Worm (Caenorhabditis elegans) whole organism, L3 larva: ENCODE measurements around the gene Y54E2A.8.

Source experiments
- R02D3.7 ChIP-seq: fragments of 150-350 bp; optimal IDR thresholded peaks from 2 replicates; lab custom pipeline; 2014; ENCODE audit warnings: missing biosample characterization, missing genetic modification characterization
- ZK546.5 ChIP-seq: sonication (generic microtip); optimal IDR thresholded peaks from 2 replicates; lab custom pipeline; 2017; ENCODE audit warnings: missing biosample characterization, missing genetic modification characterization
- aly-2 ChIP-seq: fragments of 150-350 bp; optimal IDR thresholded peaks from 2 replicates; lab custom pipeline; 2014; ENCODE audit warnings: missing biosample characterization, missing genetic modification characterization
- ama-1 ChIP-seq: fragments of 150-350 bp; optimal IDR thresholded peaks from 2 replicates; lab custom pipeline; 2018
- ceh-16 ChIP-seq: sonication (generic microtip); optimal IDR thresholded peaks from 2 replicates; lab custom pipeline; 2017; ENCODE audit warnings: missing biosample characterization, missing genetic modification characterization
- ceh-28 ChIP-seq: fragments of 150-350 bp; optimal IDR thresholded peaks from 2 replicates; lab custom pipeline; 2014; ENCODE audit warnings: missing biosample characterization, missing genetic modification reagents, missing genetic modification characterization
- ceh-82 ChIP-seq: fragments of 150-350 bp; optimal IDR thresholded peaks from 2 replicates; lab custom pipeline; 2014; ENCODE audit warnings: missing biosample characterization, missing genetic modification characterization
- ceh-9 ChIP-seq: sonication (generic microtip); optimal IDR thresholded peaks from 2 replicates; lab custom pipeline; 2018; ENCODE audit warnings: missing biosample characterization, missing genetic modification characterization
- daf-12 ChIP-seq: fragments of 150-350 bp; optimal IDR thresholded peaks from 2 replicates; lab custom pipeline; 2014; ENCODE audit warnings: missing biosample characterization, missing genetic modification reagents, missing genetic modification characterization
- egl-27 ChIP-seq: sonication (generic microtip); optimal IDR thresholded peaks from 4 replicates; lab custom pipeline; 2017; ENCODE audit warnings: missing biosample characterization, missing genetic modification reagents, missing genetic modification characterization
- egl-5 ChIP-seq: fragments of 150-350 bp; optimal IDR thresholded peaks from 2 replicates; lab custom pipeline; 2017; ENCODE audit warnings: missing biosample characterization, missing genetic modification reagents, missing genetic modification characterization, inconsistent platforms
- elt-1 ChIP-seq: fragments of 150-350 bp; optimal IDR thresholded peaks from 2 replicates; lab custom pipeline; 2014; ENCODE audit warnings: missing biosample characterization, missing genetic modification characterization
- elt-2 ChIP-seq: sonication (generic microtip); optimal IDR thresholded peaks from 2 replicates; lab custom pipeline; 2016; ENCODE audit warnings: missing genetic modification reagents, mild to moderate bottlenecking, missing genetic modification characterization, missing compliant biosample characterization
- elt-3 ChIP-seq, 3 experiments: fragments of 150-350 bp in 1 of 3; sonication (generic microtip) in 2 of 3; optimal IDR thresholded peaks; 2 replicates in 2 of 3; 4 replicates in 1 of 3; lab custom pipeline; 2014 to 2017; ENCODE audit warnings: missing biosample characterization in 3 of 3, missing genetic modification characterization in 3 of 3
- eor-1 ChIP-seq, 2 experiments: fragments of 150-350 bp; optimal IDR thresholded peaks; 2 replicates each; lab custom pipeline; 2014 to 2018; ENCODE audit warnings: missing biosample characterization in 2 of 2, missing genetic modification characterization in 2 of 2
- fkh-10 ChIP-seq: sonication (generic microtip); optimal IDR thresholded peaks from 2 replicates; lab custom pipeline; 2017; ENCODE audit warnings: missing biosample characterization, missing genetic modification reagents, missing genetic modification characterization
- fkh-2 ChIP-seq: fragments of 150-350 bp; optimal IDR thresholded peaks from 2 replicates; lab custom pipeline; 2014; ENCODE audit warnings: missing biosample characterization, missing genetic modification reagents, missing genetic modification characterization
- fos-1 ChIP-seq: fragments of 150-350 bp; optimal IDR thresholded peaks from 2 replicates; lab custom pipeline; 2014; ENCODE audit warnings: missing biosample characterization, missing genetic modification characterization
- hmg-11 ChIP-seq: sonication (generic microtip); optimal IDR thresholded peaks from 2 replicates; lab custom pipeline; 2016; ENCODE audit warnings: missing genetic modification characterization, missing compliant biosample characterization
- jun-1 ChIP-seq: fragments of 150-350 bp; optimal IDR thresholded peaks from 2 replicates; lab custom pipeline; 2014; ENCODE audit warnings: missing biosample characterization, missing genetic modification reagents, missing genetic modification characterization
- lin-15B ChIP-seq: fragments of 150-350 bp; optimal IDR thresholded peaks from 2 replicates; lab custom pipeline; 2014; ENCODE audit warnings: missing biosample characterization, missing genetic modification characterization
- lin-39 ChIP-seq: fragments of 150-350 bp; optimal IDR thresholded peaks from 2 replicates; lab custom pipeline; 2018; ENCODE audit warnings: missing biosample characterization, missing genetic modification reagents, missing genetic modification characterization
- lsy-12 ChIP-seq: sonication (generic microtip); optimal IDR thresholded peaks from 2 replicates; lab custom pipeline; 2016; ENCODE audit warnings: mild to moderate bottlenecking, missing genetic modification characterization, missing compliant biosample characterization
- mdl-1 ChIP-seq: fragments of 150-350 bp; optimal IDR thresholded peaks from 2 replicates; lab custom pipeline; 2014; ENCODE audit warnings: missing biosample characterization, missing genetic modification characterization
- mml-1 ChIP-seq: fragments of 150-350 bp; sonication (generic microtip); optimal IDR thresholded peaks from 3 replicates; lab custom pipeline; 2014; ENCODE audit warnings: missing biosample characterization, missing genetic modification characterization
- nfya-1 ChIP-seq: sonication (generic microtip); optimal IDR thresholded peaks from 2 replicates; lab custom pipeline; 2017; ENCODE audit warnings: missing genetic modification characterization, mild to moderate bottlenecking, missing compliant biosample characterization, antibody characterized with exemption, moderate library complexity; ENCODE audit not compliant: insufficient read depth
- nhr-11 ChIP-seq: fragments of 150-350 bp; optimal IDR thresholded peaks from 2 replicates; lab custom pipeline; 2014; ENCODE audit warnings: missing biosample characterization, missing genetic modification characterization
- nhr-12 ChIP-seq: fragments of 150-350 bp; optimal IDR thresholded peaks from 2 replicates; lab custom pipeline; 2014; ENCODE audit warnings: missing biosample characterization, missing genetic modification characterization
- nhr-23 ChIP-seq: fragments of 150-350 bp; optimal IDR thresholded peaks from 2 replicates; lab custom pipeline; 2014; ENCODE audit warnings: missing biosample characterization, missing genetic modification reagents, missing genetic modification characterization
- nhr-237 ChIP-seq: fragments of 150-350 bp; optimal IDR thresholded peaks from 2 replicates; lab custom pipeline; 2014; ENCODE audit warnings: missing biosample characterization, missing genetic modification characterization
- nhr-25 ChIP-seq: sonication (generic microtip); optimal IDR thresholded peaks from 2 replicates; lab custom pipeline; 2017; ENCODE audit warnings: missing biosample characterization, missing genetic modification characterization
- nhr-28 ChIP-seq: fragments of 150-350 bp; optimal IDR thresholded peaks from 2 replicates; lab custom pipeline; 2014; ENCODE audit warnings: missing biosample characterization, missing genetic modification characterization
- nhr-43 ChIP-seq: sonication (generic microtip); optimal IDR thresholded peaks from 2 replicates; lab custom pipeline; 2016; ENCODE audit warnings: mild to moderate bottlenecking, missing genetic modification characterization, missing compliant biosample characterization; ENCODE audit not compliant: poor library complexity, severe bottlenecking
- nhr-67 ChIP-seq: fragments of 150-350 bp; optimal IDR thresholded peaks from 2 replicates; lab custom pipeline; 2014; ENCODE audit warnings: missing biosample characterization, missing genetic modification characterization
- nhr-76 ChIP-seq: fragments of 150-350 bp; sonication (generic microtip); optimal IDR thresholded peaks from 5 replicates; lab custom pipeline; 2014; ENCODE audit warnings: missing biosample characterization, missing genetic modification characterization
- nhr-77 ChIP-seq: fragments of 150-350 bp; optimal IDR thresholded peaks from 2 replicates; lab custom pipeline; 2014; ENCODE audit warnings: missing biosample characterization, missing genetic modification characterization
- pha-4 ChIP-seq: fragments of 150-350 bp; optimal IDR thresholded peaks from 2 replicates; lab custom pipeline; 2014; ENCODE audit warnings: missing biosample characterization, missing genetic modification reagents, missing genetic modification characterization
- pqm-1 ChIP-seq: fragments of 150-350 bp; optimal IDR thresholded peaks from 2 replicates; lab custom pipeline; 2017; ENCODE audit warnings: missing biosample characterization, missing genetic modification characterization, inconsistent platforms
- skn-1 ChIP-seq: fragments of 150-350 bp; optimal IDR thresholded peaks from 2 replicates; lab custom pipeline; 2014; ENCODE audit warnings: missing biosample characterization, missing genetic modification characterization
- snpc-4 ChIP-seq: fragments of 150-350 bp; optimal IDR thresholded peaks from 2 replicates; lab custom pipeline; 2014; ENCODE audit warnings: missing biosample characterization, missing genetic modification characterization
- tbx-2 ChIP-seq: sonication (generic microtip); optimal IDR thresholded peaks from 2 replicates; lab custom pipeline; 2016; ENCODE audit warnings: mild to moderate bottlenecking, missing genetic modification characterization, missing compliant biosample characterization
- unc-39 ChIP-seq: sonication (generic microtip); optimal IDR thresholded peaks from 4 replicates; lab custom pipeline; 2017; ENCODE audit warnings: missing biosample characterization, missing genetic modification characterization
- unc-62 ChIP-seq: fragments of 150-350 bp; sonication (generic microtip); optimal IDR thresholded peaks from 4 replicates; lab custom pipeline; 2014; ENCODE audit warnings: missing biosample characterization, missing genetic modification reagents, missing genetic modification characterization
- zag-1 ChIP-seq: fragments of 150-350 bp; optimal IDR thresholded peaks from 2 replicates; lab custom pipeline; 2014; ENCODE audit warnings: missing biosample characterization, missing genetic modification characterization
- ztf-11 ChIP-seq: fragments of 150-350 bp; optimal IDR thresholded peaks from 2 replicates; lab custom pipeline; 2014; ENCODE audit warnings: missing biosample characterization, missing genetic modification characterization
- ztf-4 ChIP-seq: fragments of 150-350 bp; optimal IDR thresholded peaks from 2 replicates; lab custom pipeline; 2014; ENCODE audit warnings: missing biosample characterization, missing genetic modification characterization

The Y54E2A.8 gene

DNA sequence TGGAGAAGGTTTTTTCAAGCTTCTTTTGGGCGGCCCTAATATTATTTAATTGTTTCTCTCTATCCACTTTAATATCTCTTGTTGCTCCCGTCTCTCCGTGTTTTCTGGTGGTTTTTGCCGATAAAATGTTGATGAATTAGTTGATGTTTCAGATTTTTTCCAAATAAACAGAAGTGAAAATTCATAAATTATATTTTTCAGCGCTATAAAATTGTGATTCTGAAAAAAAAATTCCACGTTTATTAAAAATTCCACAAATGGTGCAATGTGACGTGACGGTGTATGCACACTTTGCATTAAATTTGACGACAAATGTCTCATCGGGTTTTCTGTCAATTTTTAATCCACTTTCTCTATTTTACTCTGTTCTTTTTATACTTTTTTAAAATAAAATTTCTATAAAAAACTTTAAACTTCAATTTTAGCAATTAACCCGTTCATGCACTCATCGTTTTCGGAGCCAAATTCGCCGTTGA is 19.9 kb downstream of the Y54E2A.8 start, which contains the start of gene tbc-20:
Gene tbc-20, plus strand, starts transcription at position 426 of the 476 bp plus-strand sequence.
- no peak for TF ChIP-seq nhr-12
- TF ChIP-seq egl-27, result no peak
- TF ChIP-seq nhr-23, result peak; percentile 8
- peak; percentile 40 for TF ChIP-seq snpc-4
- TF ChIP-seq nfya-1, result peak; percentile 15
- peak; percentile 29 for TF ChIP-seq hmg-11
- no peak for TF ChIP-seq ceh-28 (tag; lab: Kevin White, UChicago)
- TF ChIP-seq nhr-76, result no peak
- TF ChIP-seq ZK546.5 (tag; lab: Kevin White, UChicago), result no peak
- no peak for TF ChIP-seq aly-2 (tag; lab: Kevin White, UChicago)
- no peak for TF ChIP-seq R02D3.7
- TF ChIP-seq elt-1 (tag; lab: Kevin White, UChicago), result no peak
- TF ChIP-seq pha-4 (tag; lab: Kevin White, UChicago), result peak; percentile 57
- no peak for TF ChIP-seq nhr-25 (tag; lab: Kevin White, UChicago)
- TF ChIP-seq nhr-67 (tag; lab: Kevin White, UChicago), result no peak
- peak; percentile 32 for TF ChIP-seq nhr-77 (tag; lab: Kevin White, UChicago)
- TF ChIP-seq fkh-10, result no peak
- peak; percentile 10 for TF ChIP-seq nhr-43
- TF ChIP-seq skn-1 (tag; lab: Kevin White, UChicago), result peak; percentile 24
- TF ChIP-seq ceh-82 (tag; lab: Kevin White, UChicago), result no peak
- peak; percentile 4 for TF ChIP-seq pqm-1 (tag; lab: Kevin White, UChicago)
- no peak for TF ChIP-seq fkh-2
- TF ChIP-seq elt-2 (tag; lab: Kevin White, UChicago), result peak; percentile 8

DNA sequence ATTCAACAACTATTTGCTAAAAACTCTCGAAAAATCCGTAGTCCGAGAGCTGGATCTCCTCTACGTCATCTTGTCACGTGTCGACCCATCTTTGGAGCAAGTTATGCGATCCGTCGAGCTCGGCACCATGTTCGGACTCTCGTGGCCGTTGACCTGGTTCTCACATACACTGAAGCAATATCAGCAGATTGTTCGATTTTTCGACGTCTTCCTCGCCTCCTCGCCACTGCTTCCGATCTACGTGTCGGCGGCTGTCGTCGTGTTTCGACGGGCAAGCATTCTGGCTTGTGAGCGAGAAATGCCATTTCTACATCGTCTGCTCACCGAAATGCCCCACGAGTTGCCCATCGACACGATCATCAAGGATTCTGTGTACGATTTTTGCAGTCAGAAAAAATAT is 21.2 kb downstream of the Y54E2A.8 start:
- TF ChIP-seq daf-12 (no peak), lsy-12 (tag; lab: Kevin White, UChicago) (no peak), mml-1 (tag; lab: Kevin White, UChicago) (no peak), nhr-12 (no peak), egl-5 (no peak), lin-15B (no peak), ama-1 (lab: Kevin White, UChicago) (no peak), ceh-28 (tag; lab: Kevin White, UChicago) (no peak), elt-3 (tag; optimal IDR thresholded peaks at IDR 0.05; lab: Kevin White, UChicago) (no peak), pqm-1 (tag; lab: Kevin White, UChicago) (no peak), tbx-2 (no peak), eor-1 (tag; optimal IDR thresholded peaks at IDR 0.05; lab: Kevin White, UChicago) (no peak), aly-2 (tag; lab: Kevin White, UChicago) (no peak), egl-27 (no peak), R02D3.7 (no peak), pha-4 (tag; lab: Kevin White, UChicago) (no peak), fos-1 (tag; lab: Kevin White, UChicago) (no peak), nhr-76 (no peak), nhr-67 (tag; lab: Kevin White, UChicago) (no peak)

DNA sequence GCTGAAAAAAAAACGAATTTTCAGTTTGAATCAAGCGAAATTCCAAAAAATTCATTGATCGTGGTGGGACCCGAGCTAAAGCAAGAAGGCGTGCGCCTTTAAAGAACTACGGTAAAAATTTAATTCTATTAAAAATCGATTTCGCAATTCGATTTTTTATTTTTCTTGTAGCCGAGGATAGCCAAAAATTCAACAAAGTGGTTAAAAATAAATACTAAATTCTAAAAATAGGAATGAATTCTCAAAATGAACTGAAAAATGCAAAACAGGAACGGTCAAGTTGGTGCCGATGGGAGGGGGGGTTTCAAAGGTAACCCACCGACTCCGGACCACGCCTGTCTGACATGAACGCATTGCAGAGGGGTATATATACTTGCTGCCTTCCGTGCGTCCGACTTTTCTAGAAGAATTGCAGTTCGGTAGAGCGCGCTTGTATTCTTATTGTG is 23.0 kb downstream of the Y54E2A.8 start:
- no peak for TF ChIP-seq skn-1 (tag; lab: Kevin White, UChicago)
- TF ChIP-seq pqm-1 (tag; lab: Kevin White, UChicago), result no peak
- no peak for TF ChIP-seq nhr-12
- TF ChIP-seq egl-27, result no peak
- TF ChIP-seq mml-1 (tag; lab: Kevin White, UChicago), result no peak
- TF ChIP-seq nhr-67 (tag; lab: Kevin White, UChicago), result no peak
- peak; percentile 37 for TF ChIP-seq lin-15B
- TF ChIP-seq daf-12, result no peak
- peak; percentile 41 for TF ChIP-seq nhr-43
- TF ChIP-seq unc-62, result no peak
- TF ChIP-seq mdl-1 (tag; lab: Kevin White, UChicago), result no peak
- TF ChIP-seq fkh-2, result no peak
- no peak for TF ChIP-seq zag-1 (tag; lab: Kevin White, UChicago)
- no peak for TF ChIP-seq nhr-11
- no peak for TF ChIP-seq fos-1 (tag; lab: Kevin White, UChicago)
- TF ChIP-seq eor-1 (tag; optimal IDR thresholded peaks at IDR 0.05; lab: Kevin White, UChicago), result no peak
- TF ChIP-seq nfya-1, result peak; percentile 48
- TF ChIP-seq nhr-28 (tag; lab: Kevin White, UChicago), result no peak
- TF ChIP-seq jun-1 (tag; lab: Kevin White, UChicago), result no peak
- no peak for TF ChIP-seq ztf-11 (tag; lab: Kevin White, UChicago)
- no peak for TF ChIP-seq ceh-9 (tag; lab: Kevin White, UChicago)
- TF ChIP-seq ztf-4 (tag; lab: Kevin White, UChicago), result no peak
- no peak for TF ChIP-seq pha-4 (tag; lab: Kevin White, UChicago)
- TF ChIP-seq hmg-11, result peak; percentile 75
- TF ChIP-seq elt-2 (tag; lab: Kevin White, UChicago), result peak; percentile 6
- no peak for TF ChIP-seq unc-39
- no peak for TF ChIP-seq fkh-10
- no peak for TF ChIP-seq nhr-23
- no peak for TF ChIP-seq egl-5
- TF ChIP-seq lin-39 (tag; lab: Kevin White, UChicago), result peak; percentile 65
- TF ChIP-seq nhr-77 (tag; lab: Kevin White, UChicago), result no peak
- no peak for TF ChIP-seq nhr-237 (tag; lab: Kevin White, UChicago)
- TF ChIP-seq ceh-16, result no peak
- peak; percentile 51 for TF ChIP-seq lsy-12 (tag; lab: Kevin White, UChicago)
- peak; percentile 98 for TF ChIP-seq snpc-4
- TF ChIP-seq aly-2 (tag; lab: Kevin White, UChicago), result no peak
- TF ChIP-seq tbx-2, result peak; percentile 46
- no peak for TF ChIP-seq ceh-82 (tag; lab: Kevin White, UChicago)
- no peak for TF ChIP-seq nhr-76
- peak; percentile 45 for TF ChIP-seq ama-1 (lab: Kevin White, UChicago)
